Fruit fly (Drosophila melanogaster): ENCODE measurements around the gene ncd.
A peak's percentile ranks its signal among the peaks of the same experiment; 100 is the strongest.

Gene ncd

dm6 chr3R:29763804-29764203, 43.1 kb downstream of the ncd start:
- TF ChIP-seq CG17801 (GFP tag; optimal IDR thresholded peaks at IDR 0.05; ENCODE audit: partially characterized antibody): no peak

dm6 chr3R:29763154-29763553, 43.8 kb downstream of the ncd start:
- peak; percentile 52 for TF ChIP-seq CG17801 (GFP tag; optimal IDR thresholded peaks at IDR 0.05; ENCODE audit: partially characterized antibody)

DNA sequence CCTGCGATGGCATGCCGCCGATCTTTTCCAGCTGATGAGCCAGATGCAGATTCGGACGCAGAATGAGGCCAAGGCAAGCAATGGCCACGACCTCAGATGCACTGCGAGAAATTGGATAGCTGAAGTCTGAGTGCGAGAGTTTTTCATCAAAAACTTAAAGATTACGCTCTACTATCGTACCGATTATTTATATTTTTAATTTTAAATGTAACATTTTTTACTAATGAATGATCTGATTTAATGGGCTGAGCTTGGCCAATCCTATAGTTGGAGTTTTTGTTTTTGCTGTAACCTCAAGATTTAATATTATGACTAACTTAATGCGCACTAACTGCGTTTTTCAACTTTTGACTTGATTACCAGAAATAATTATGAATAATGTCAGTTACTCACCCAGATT, 44.6 kb downstream of the ncd start:
- TF ChIP-seq CG17801 (GFP tag; optimal IDR thresholded peaks at IDR 0.05; ENCODE audit: partially characterized antibody): no peak

- no peak for TF ChIP-seq CG17801 (GFP tag; optimal IDR thresholded peaks at IDR 0.05; ENCODE audit: partially characterized antibody)
Measured at dm6 chr3R:29761569-29761968, 45.4 kb downstream of the ncd start.

DNA sequence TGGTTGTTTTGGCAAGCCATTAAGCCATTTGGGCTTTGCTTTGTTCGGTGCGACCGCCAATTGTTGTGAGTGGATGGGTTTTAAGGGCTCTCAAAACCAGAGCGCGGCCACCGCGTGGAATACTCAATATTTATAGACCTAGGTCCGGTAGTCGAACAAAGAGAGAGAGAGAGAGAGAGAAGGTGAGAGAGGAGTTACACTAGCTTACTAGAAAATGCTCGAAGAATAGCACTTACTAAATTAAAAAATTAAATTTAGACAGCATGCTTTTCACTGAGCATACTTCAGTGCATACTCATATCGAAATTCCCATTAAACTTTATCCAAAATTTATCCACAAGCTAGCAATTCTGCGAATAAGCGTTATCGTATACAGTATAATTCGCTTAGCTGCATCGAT, 46.9 kb downstream of the ncd start:
- no peak for TF ChIP-seq CG17801 (GFP tag; optimal IDR thresholded peaks at IDR 0.05; ENCODE audit: partially characterized antibody)

dm6 chr3R:29758734-29759131, 48.2 kb downstream of the ncd start:
- TF ChIP-seq CG17801 (GFP tag; optimal IDR thresholded peaks at IDR 0.05; ENCODE audit: partially characterized antibody): no peak

DNA sequence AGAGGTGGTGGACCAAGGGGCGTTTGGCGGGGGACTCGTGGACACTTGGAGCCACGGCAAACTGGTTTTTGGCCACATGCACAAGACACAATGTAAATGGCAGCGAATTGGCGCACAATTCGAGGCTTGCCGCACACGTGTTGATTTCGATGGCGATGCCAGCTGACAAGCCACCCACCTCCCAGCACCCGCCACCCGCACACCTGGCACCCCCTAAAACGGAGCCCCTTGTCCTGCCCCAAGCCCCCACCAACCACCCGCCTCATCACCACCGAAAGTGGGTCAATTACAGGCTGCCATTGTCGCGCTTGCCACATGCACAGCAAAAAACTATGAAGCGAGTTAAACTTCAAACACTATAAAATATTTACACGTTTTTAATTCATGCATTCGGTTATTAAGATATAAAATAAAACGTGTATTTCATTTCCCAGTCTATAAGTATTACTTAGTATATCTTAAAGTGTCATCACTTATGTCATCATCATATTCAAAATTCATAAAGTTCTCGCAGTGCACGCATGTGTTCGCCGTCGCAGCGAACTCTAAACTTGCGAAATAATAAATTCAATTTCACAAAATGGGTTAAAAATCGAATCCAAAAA, 48.7 kb downstream of the ncd start:
- TF ChIP-seq CG17801 (GFP tag; optimal IDR thresholded peaks at IDR 0.05; ENCODE audit: partially characterized antibody): no peak

- TF ChIP-seq CG17801 (GFP tag; optimal IDR thresholded peaks at IDR 0.05; ENCODE audit: partially characterized antibody): no peak
Measured at dm6 chr3R:29757681-29758080, 49.2 kb downstream of the ncd start.

DNA sequence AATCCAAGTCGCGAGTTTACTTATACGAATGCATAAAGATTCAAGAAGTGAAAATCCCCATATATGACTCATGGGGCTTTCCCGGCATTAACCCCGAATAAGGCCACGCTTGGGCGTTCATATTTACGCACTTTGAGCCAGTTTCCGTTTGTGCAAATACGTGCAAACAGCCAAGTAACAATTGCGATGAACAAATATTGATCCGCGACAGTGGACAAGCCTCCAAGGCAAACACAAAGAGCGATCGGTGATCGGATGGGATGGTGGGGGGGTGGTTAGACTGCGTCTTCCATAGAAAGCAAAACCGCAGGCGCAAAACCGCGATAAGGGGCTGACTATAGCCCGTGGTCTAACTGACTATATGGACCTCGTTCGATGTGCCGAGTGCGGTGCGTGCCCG, 49.7 kb downstream of the ncd start:
- TF ChIP-seq CG17801 (GFP tag; optimal IDR thresholded peaks at IDR 0.05; ENCODE audit: partially characterized antibody): no peak

DNA sequence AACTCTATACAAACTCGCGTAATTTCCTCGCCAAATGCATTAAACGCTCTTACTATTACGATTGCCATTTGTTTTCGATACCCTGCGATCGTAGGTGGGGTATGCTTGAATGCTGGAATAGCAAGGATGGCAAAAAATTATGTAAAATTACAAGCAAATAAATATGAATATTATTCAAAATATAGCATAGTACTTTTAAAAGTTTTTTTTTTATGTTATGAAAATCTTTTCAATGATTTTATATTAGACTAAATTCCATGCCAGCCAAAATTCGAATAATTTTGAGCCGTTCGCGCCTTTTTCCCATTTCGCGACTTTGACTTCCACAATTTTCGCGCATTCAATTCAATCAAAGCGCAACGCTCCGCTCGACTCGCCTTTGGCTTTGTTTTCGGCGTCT, 50.8 kb downstream of the ncd start:
- TF ChIP-seq CG17801 (GFP tag; optimal IDR thresholded peaks at IDR 0.05; ENCODE audit: partially characterized antibody): no peak

dm6 chr3R:29755248-29755647, 51.7 kb downstream of the ncd start:
- no peak for TF ChIP-seq CG17801 (GFP tag; optimal IDR thresholded peaks at IDR 0.05; ENCODE audit: partially characterized antibody)
